Worm (Caenorhabditis elegans): ENCODE results near the gene T09A5.14.
A peak's percentile ranks its signal among the peaks of the same experiment; 100 is the strongest.

Gene T09A5.14

DNA sequence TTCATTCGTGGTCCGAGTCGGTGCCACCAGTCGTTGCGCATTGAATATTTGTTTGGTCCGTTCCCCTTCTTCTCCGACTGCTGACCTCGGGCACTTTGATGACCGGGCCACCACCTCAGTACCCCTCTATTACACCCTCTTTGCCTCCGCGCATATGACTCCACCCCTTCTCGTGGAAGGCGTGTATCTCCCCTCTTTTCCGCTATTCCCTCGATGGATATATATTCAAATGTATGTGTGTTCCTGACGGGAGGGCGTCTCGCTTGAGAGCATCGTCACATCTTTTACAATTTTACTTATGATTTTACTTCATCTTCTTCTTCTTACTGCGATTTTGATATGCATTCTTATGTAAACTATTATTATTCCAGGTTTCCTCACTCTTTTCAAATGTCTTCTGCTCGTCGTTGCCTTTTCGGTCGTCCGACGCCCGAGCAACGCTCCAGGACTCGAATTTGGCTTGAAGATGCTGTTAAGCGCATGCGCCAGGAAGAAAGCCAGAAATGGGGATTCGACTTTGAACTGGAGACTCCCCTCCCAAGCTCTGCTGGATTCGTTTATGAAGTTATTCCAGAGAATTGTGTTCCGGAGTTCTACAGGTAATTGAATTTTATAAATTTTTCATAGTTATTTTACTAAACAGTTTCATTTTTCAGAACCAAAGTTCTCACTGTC is 21.1 kb upstream of the T09A5.14 start, which contains the start of gene cki-1:
cki-1 (plus strand) TSS at position 372 of the 675 bp plus-strand sequence.
- TF ChIP-seq snpc-4 (GFP tag; optimal IDR thresholded peaks at IDR 0.05) (no peak), snpc-4 (tag; optimal IDR thresholded peaks at IDR 0.05) (no peak), zfh-2 (GFP tag; conservative IDR thresholded peaks at IDR 0.05) (peak; percentile 42; the same call in 1 of the 2 replicates)

DNA sequence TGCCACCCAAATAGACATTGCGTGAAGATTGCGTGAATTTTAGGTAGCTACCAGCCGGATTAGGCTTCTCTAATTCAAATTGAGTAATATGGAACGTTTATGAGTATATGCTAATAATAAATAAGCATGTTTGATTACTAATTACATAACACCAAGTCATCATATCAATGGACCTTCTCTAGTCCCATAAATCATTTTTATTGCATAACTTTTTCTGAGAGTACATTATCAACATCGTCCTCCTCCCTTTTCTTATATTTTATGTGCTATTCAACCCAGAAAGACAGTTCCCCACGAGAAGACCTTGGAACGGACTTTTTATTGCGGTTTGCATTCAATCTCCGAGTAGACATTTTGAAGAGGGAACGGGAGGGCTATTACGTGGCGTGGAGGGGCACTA is 19.8 kb upstream of the T09A5.14 start:
- 0 out of 2 replicates have a peak, but pooled peaks have one; percentile 19 for TF ChIP-seq Y56A3A.18 (GFP tag; IDR thresholded peaks at IDR 0.05)
- TF ChIP-seq cebp-2 (GFP tag; IDR thresholded peaks at IDR 0.05), result no peak

DNA sequence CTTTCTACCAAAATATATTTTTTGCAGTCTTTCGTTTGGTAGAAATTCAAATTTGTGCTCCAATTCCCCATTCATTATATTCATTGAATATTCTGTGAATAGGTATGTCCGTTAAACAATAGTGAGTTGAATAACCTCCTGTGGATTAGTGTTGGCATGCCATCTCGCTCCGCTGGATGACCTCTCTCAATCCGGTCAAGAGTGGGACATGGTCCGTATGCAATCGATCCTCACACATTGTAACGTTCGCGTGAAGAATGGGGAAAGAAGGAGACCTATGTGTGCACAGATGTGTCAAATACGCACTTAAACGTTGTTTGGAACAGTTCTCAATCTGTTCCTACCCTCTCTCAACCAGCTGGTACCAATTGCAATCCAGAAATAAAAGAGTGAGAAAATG is 18.9 kb upstream of the T09A5.14 start:
- TF ChIP-seq let-607 (tag; optimal IDR thresholded peaks at IDR 0.05) (no peak), tbp1 (GFP tag; optimal IDR thresholded peaks at IDR 0.05) (no peak), T07F8.4 (tag; optimal IDR thresholded peaks at IDR 0.05) (no peak), F23B12.7 (tag; optimal IDR thresholded peaks at IDR 0.05; ENCODE audit: insufficient read depth) (no peak), Y53G8AR.9 (GFP tag; conservative IDR thresholded peaks at IDR 0.05) (no peak), sdz-38 (tag; optimal IDR thresholded peaks at IDR 0.05) (no peak), egl-18 (GFP tag; IDR thresholded peaks at IDR 0.05) (no peak), snpc-4 (GFP tag; optimal IDR thresholded peaks at IDR 0.05) (no peak), snpc-4 (tag; optimal IDR thresholded peaks at IDR 0.05) (no peak)

DNA sequence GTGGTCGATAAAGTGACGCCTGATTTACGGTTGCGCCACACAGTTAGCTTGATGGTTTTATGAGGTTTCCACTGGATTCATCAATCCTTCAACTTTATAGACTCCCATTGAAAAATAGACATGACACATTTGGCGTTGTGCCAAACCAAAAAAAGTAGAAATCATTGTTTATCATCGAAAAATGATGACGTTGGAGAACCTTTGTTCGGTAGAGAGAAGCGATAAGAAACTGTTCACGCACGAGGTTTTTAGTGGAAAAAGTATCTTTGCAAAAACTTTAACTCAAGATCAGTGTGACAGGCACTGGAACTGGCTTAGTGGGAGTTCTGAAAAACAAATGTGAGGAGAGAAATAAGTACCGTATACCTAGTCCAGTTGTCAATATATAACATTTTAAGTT is 18.5 kb upstream of the T09A5.14 start:
- TF ChIP-seq unc-130 (GFP tag; optimal IDR thresholded peaks at IDR 0.05) (no peak), nhr-80 (tag; optimal IDR thresholded peaks at IDR 0.05) (peak; percentile 34)

DNA sequence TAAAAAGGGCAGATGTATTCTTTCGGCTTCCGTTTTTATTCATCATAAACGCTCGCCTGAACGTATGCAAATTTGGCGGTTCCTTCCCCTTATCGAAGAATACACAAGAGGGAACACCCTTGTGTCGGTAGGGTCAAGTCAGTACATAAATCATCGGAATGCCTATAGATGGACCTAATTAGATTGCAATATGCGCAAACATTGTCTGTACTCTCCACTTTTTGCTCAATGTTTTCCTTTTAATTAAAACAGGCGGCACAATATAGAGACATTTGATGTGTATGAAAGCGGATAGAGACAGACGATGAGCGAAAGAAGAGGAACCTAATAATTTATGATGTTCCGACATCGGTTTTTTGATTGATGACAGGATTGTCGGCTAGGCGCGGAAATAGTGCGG is 17.9 kb upstream of the T09A5.14 start:
- no peak for TF ChIP-seq gei-17 (GFP tag; optimal IDR thresholded peaks at IDR 0.05)
- TF ChIP-seq snpc-1.3 (tag; optimal IDR thresholded peaks at IDR 0.05; ENCODE audit: insufficient read depth), result no peak
- TF ChIP-seq dpl-1 (GFP tag; optimal IDR thresholded peaks at IDR 0.05), result no peak
- no peak for TF ChIP-seq repo-1 (tag; optimal IDR thresholded peaks at IDR 0.05)
- TF ChIP-seq C17E4.6 (GFP tag; IDR thresholded peaks at IDR 0.05), result no peak

DNA sequence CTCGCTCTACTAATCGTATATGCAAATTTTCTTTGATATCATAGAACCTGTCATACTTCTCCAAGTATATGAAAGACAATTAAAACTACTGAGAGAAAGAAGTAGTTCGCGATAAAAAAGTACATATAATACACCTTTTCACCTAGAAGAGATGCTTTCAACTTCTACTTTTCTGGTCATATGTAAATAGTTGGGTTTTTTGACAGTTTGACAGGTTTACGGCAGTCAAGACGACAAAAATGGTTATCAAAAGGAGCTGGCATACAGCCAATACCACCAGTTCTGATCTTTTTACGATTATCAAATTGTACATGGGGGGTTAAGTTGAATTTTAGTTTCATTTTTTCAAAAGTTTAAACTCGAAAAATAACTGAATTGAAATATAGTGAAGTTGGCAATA is 17.2 kb upstream of the T09A5.14 start:
- no peak for TF ChIP-seq nfya-1 (tag; optimal IDR thresholded peaks at IDR 0.05; ENCODE audit: borderline replicate concordance, insufficient read depth)
- peak; percentile 97 for TF ChIP-seq unc-62 (GFP tag; optimal IDR thresholded peaks at IDR 0.05)
- TF ChIP-seq cebp-1 (GFP tag; IDR thresholded peaks at IDR 0.05), result no peak
- TF ChIP-seq cebp-1 (tag; optimal IDR thresholded peaks at IDR 0.05), result peak; percentile 17
- peak in 1 of 2 experiments; percentile 17 for TF ChIP-seq let-607 (tag; optimal IDR thresholded peaks at IDR 0.05)
- peak; percentile 6; the same call in 1 of the 2 replicates for TF ChIP-seq dox-1 (GFP tag; IDR thresholded peaks at IDR 0.05)
- no peak for TF ChIP-seq K11D2.4 (GFP tag; IDR thresholded peaks at IDR 0.05)
- no peak for TF ChIP-seq egl-44 (GFP tag; IDR thresholded peaks at IDR 0.05)
- no peak for TF ChIP-seq hmg-1.2 (GFP tag; IDR thresholded peaks at IDR 0.05)
- TF ChIP-seq bed-2 (GFP tag; IDR thresholded peaks at IDR 0.05), result no peak
- TF ChIP-seq ZK185.1 (tag; optimal IDR thresholded peaks at IDR 0.05; ENCODE audit: poor library complexity, severe bottlenecking), result no peak
- peak; percentile 84 for TF ChIP-seq nhr-80 (tag; optimal IDR thresholded peaks at IDR 0.05)
- TF ChIP-seq let-526 (GFP tag; IDR thresholded peaks at IDR 0.05), result no peak

Measured in whole organism, young adult.